Fruit fly (Drosophila melanogaster): ENCODE results near the gene p53.

Gene p53

DNA sequence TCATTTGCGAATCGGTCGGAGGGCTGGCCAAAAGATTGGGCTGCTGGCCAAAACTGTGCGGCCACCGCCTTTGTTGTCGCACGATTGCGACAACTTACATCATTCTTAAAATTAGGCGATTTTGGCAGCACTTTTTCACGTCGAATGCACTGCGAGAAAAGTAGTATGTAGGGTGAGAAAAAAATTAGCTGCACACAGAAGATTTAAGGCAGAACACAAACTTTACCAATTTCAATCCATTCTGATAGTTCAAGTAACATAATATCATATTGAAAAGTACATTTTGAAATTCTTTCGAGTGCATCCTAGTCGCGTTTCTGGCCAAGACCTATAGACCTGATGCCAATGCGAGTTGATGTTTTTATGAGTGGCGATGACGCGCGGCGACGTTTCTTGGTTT, 25.4 kb downstream of the p53 start (continued):
- TF ChIP-seq CG10274 (GFP tag; optimal IDR thresholded peaks at IDR 0.05) (peak; percentile 1), vnd (GFP tag; IDR thresholded peaks at IDR 0.05; ENCODE audit: partially characterized antibody) (no peak), stwl (tag; optimal IDR thresholded peaks at IDR 0.05) (no peak), CG17361 (GFP tag; IDR thresholded peaks at IDR 0.05) (0 out of 3 replicates have a peak, but pooled peaks have one; percentile 40), prd (optimal IDR thresholded peaks at IDR 0.05) (no peak), prd (GFP tag; IDR thresholded peaks at IDR 0.05) (peak; percentile 73; the same call in 2 of the 3 replicates), CG3281 (GFP tag; optimal IDR thresholded peaks at IDR 0.05) (no peak), Lpt (GFP tag; optimal IDR thresholded peaks at IDR 0.05) (no peak), Mad (GFP tag; optimal IDR thresholded peaks at IDR 0.05) (peak; percentile 3), sna (GFP tag; IDR thresholded peaks at IDR 0.05; ENCODE audit: partially characterized antibody) (no peak), zfh1 (GFP tag; IDR thresholded peaks at IDR 0.05) (peak; percentile 51; the same call in 1 of the 3 replicates), twi (tag; optimal IDR thresholded peaks at IDR 0.05) (no peak), wdn (GFP tag; IDR thresholded peaks at IDR 0.05) (peak; percentile 53; the same call in 1 of the 2 replicates), psq (GFP tag; optimal IDR thresholded peaks at IDR 0.05) (no peak), schlank (tag; optimal IDR thresholded peaks at IDR 0.05) (peak; percentile 23), Hr3 (GFP tag; optimal IDR thresholded peaks at IDR 0.05) (no peak), CG11085 (GFP tag; IDR thresholded peaks at IDR 0.05) (no peak), salm (tag; optimal IDR thresholded peaks at IDR 0.05) (no peak), Sry-δ (GFP tag; optimal IDR thresholded peaks at IDR 0.05) (no peak), tup (GFP tag; optimal IDR thresholded peaks at IDR 0.05) (peak; percentile 20), dysf (GFP tag; IDR thresholded peaks at IDR 0.05) (peak; percentile 79; the same call in 2 of the 3 replicates), cato (GFP tag; optimal IDR thresholded peaks at IDR 0.05; ENCODE audit: borderline replicate concordance) (no peak), z (GFP tag; IDR thresholded peaks at IDR 0.05) (no peak), lmd (GFP tag; IDR thresholded peaks at IDR 0.05) (peak; percentile 94), gsb (GFP tag; IDR thresholded peaks at IDR 0.05) (peak; percentile 53; the same call in 1 of the 2 replicates), en (GFP tag; optimal IDR thresholded peaks at IDR 0.05) (peak; percentile 38), kay (GFP tag; optimal IDR thresholded peaks at IDR 0.05) (no peak), Sox102F (GFP tag; optimal IDR thresholded peaks at IDR 0.05) (peak; percentile 27), Mrtf (GFP tag; IDR thresholded peaks at IDR 0.05) (peak; percentile 67), CG8281 (tag; optimal IDR thresholded peaks at IDR 0.05) (no peak), croc (GFP tag; conservative IDR thresholded peaks at IDR 0.05) (no peak), CG15073 (GFP tag; optimal IDR thresholded peaks at IDR 0.05) (no peak), CG3065 (GFP tag; optimal IDR thresholded peaks at IDR 0.05) (no peak), CG1603 (tag; optimal IDR thresholded peaks at IDR 0.05) (peak; percentile 58), Xbp1 (GFP tag; optimal IDR thresholded peaks at IDR 0.05) (peak; percentile 63), Blimp-1 (GFP tag; optimal IDR thresholded peaks at IDR 0.05) (peak; percentile 16), CG16779 (GFP tag; IDR thresholded peaks at IDR 0.05) (no peak), ato (GFP tag; IDR thresholded peaks at IDR 0.05; ENCODE audit: partially characterized antibody) (no peak), zf30C (GFP tag; optimal IDR thresholded peaks at IDR 0.05) (no peak), CG15011 (GFP tag; optimal IDR thresholded peaks at IDR 0.05) (no peak), slbo (GFP tag; IDR thresholded peaks at IDR 0.05) (peak; percentile 84), Gug (GFP tag; IDR thresholded peaks at IDR 0.05) (peak; percentile 66; the same call in 1 of the 4 replicates), CG1233 (GFP tag; optimal IDR thresholded peaks at IDR 0.05) (peak; percentile 21), Kr (GFP tag; optimal IDR thresholded peaks at IDR 0.05) (no peak), pfk (GFP tag; optimal IDR thresholded peaks at IDR 0.05) (no peak), CG18764 (GFP tag; optimal IDR thresholded peaks at IDR 0.05) (no peak), CG33557 (GFP tag; optimal IDR thresholded peaks at IDR 0.05) (no peak), CG31388 (GFP tag; optimal IDR thresholded peaks at IDR 0.05) (no peak), row (GFP tag; IDR thresholded peaks at IDR 0.05) (peak; percentile 71), vvl (GFP tag; IDR thresholded peaks at IDR 0.05) (peak; percentile 67; the same call in 1 of the 2 replicates), Dp (GFP tag; optimal IDR thresholded peaks at IDR 0.05) (no peak), CG10431 (GFP tag; optimal IDR thresholded peaks at IDR 0.05) (no peak)
